Worm (Caenorhabditis elegans): ENCODE results near the gene nos-1.

DNA sequence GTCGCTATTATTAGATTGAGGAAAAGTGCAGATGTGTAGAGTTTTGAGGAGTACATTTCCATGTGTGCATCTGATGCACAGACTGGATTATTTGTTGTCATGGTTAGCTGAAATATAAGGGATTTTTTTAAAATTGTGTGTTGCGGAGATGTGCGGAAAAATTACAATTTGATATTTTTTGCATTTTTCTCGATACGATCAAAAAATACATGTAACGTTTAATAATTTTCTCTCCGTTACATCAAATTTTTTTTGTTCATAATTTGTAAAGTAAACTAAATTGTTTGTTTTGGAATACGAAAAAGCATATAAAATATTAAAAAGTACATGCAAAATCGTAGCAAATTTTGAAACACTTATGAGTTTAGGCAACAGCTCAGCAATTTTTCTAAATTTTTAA is 42.7 kb downstream of the nos-1 start, which contains the start of gene sra-11:
- TF ChIP-seq blmp-1 (tag; optimal IDR thresholded peaks at IDR 0.05; ENCODE audit: insufficient read depth) = no peak
- TF ChIP-seq sem-4 (tag; optimal IDR thresholded peaks at IDR 0.05) = no peak
- no peak for TF ChIP-seq snpc-4 (tag; optimal IDR thresholded peaks at IDR 0.05)
- no peak for TF ChIP-seq ama-1 (optimal IDR thresholded peaks at IDR 0.05)
- TF ChIP-seq unc-39 (tag; optimal IDR thresholded peaks at IDR 0.05) = no peak
- TF ChIP-seq mbf-1 (tag; optimal IDR thresholded peaks at IDR 0.05) = no peak
- no peak for TF ChIP-seq ztf-4 (tag; optimal IDR thresholded peaks at IDR 0.05)
- TF ChIP-seq nhr-237 (tag; optimal IDR thresholded peaks at IDR 0.05) = no peak
- TF ChIP-seq zag-1 (tag; optimal IDR thresholded peaks at IDR 0.05) = no peak
- no peak for TF ChIP-seq mdl-1 (tag; optimal IDR thresholded peaks at IDR 0.05)
